Worm (Caenorhabditis elegans) whole organism, L3 larva: ENCODE results near the gene Y57G7A.3.

Experiments used
- ama-1 ChIP-seq: fragments of 150-350 bp; optimal IDR thresholded peaks from 2 replicates; lab custom pipeline; 2018
- daf-12 ChIP-seq: fragments of 150-350 bp; optimal IDR thresholded peaks from 2 replicates; lab custom pipeline; 2014; ENCODE audit warnings: missing biosample characterization, missing genetic modification reagents, missing genetic modification characterization
- egl-27 ChIP-seq: sonication (generic microtip); optimal IDR thresholded peaks from 4 replicates; lab custom pipeline; 2017; ENCODE audit warnings: missing biosample characterization, missing genetic modification reagents, missing genetic modification characterization
- elt-1 ChIP-seq: fragments of 150-350 bp; optimal IDR thresholded peaks from 2 replicates; lab custom pipeline; 2014; ENCODE audit warnings: missing biosample characterization, missing genetic modification characterization
- nhr-23 ChIP-seq: fragments of 150-350 bp; optimal IDR thresholded peaks from 2 replicates; lab custom pipeline; 2014; ENCODE audit warnings: missing biosample characterization, missing genetic modification reagents, missing genetic modification characterization
- nhr-76 ChIP-seq: fragments of 150-350 bp; sonication (generic microtip); optimal IDR thresholded peaks from 5 replicates; lab custom pipeline; 2014; ENCODE audit warnings: missing biosample characterization, missing genetic modification characterization
- snpc-4 ChIP-seq: fragments of 150-350 bp; optimal IDR thresholded peaks from 2 replicates; lab custom pipeline; 2014; ENCODE audit warnings: missing biosample characterization, missing genetic modification characterization

DNA sequence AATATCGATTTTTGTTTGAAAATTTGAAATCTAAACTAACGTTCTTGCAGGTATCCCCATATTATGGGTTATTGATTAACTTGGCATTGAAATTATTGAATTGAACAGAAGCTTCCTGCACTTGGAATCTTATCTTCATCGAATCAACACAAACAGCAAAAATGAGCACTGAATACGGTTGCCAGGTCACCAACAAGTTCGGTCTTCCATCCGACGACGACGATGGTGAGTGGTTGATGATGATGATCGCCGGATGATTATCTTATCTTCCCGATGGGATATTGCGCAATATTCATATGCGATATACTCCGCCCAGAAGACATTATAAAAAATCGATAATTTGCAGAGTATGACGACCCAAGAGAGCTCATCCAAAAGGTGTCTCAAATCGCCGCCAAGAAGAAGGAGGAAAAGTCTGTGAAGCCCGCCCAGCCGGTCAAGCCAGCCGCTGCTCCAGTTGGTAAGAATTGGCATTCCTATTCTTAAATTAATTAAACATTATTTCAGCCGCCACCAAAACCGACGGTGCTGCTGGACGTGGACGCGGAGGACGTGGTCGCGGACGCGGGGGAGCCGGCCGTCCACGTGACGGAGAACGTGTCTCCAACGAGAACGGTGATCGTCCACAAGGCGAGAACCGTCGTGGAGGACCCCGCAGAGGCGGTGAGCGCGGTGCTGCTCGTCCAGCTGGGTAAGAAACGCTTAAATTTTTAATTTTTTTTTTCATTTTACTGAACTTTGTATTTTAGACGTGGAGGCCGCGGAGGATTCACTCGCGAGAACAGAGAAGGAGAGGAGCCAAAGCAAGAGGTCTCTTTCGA is 35.6 kb downstream of the Y57G7A.3 start, which contains the start of gene vig-1:
- no peak for TF ChIP-seq nhr-76 (tag; lab: Kevin White, UChicago)
- no peak for TF ChIP-seq nhr-23 (tag; lab: Kevin White, UChicago)
- no peak for TF ChIP-seq egl-27 (tag; lab: Kevin White, UChicago)
- TF ChIP-seq snpc-4 = no peak
- no peak for TF ChIP-seq daf-12 (tag; lab: Kevin White, UChicago)
- TF ChIP-seq ama-1 (lab: Kevin White, UChicago) = no peak
- TF ChIP-seq elt-1 (tag; lab: Kevin White, UChicago) = no peak
